Fruit fly (Drosophila melanogaster) whole organism, embryonic: ENCODE measurements around the gene beta4GalNAcTB.
A peak's percentile ranks its signal among the peaks of the same experiment; 100 is the strongest.

Experiments
- Atf3 ChIP-seq: fragments of 200-800 bp; sonication (Bioruptor generic); optimal IDR thresholded peaks from 3 replicates; lab custom pipeline; 2016; ENCODE audit warnings: missing biosample characterization, missing genetic modification characterization
- Bgb ChIP-seq: fragments of 200-800 bp; sonication (Bioruptor generic); IDR thresholded peaks from 2 replicates; pipeline ENCODE4 v1.3.6; 2022; ENCODE audit warnings: missing biosample characterization, missing genetic modification characterization; ENCODE audit not compliant: partially characterized antibody
- Blimp-1 ChIP-seq: fragments of 200-800 bp; sonication (Bioruptor generic); optimal IDR thresholded peaks from 3 replicates; lab custom pipeline; 2018; ENCODE audit warnings: missing biosample characterization, missing genetic modification characterization, mild to moderate bottlenecking, moderate library complexity, missing genetic modification reagents
- CG10366 ChIP-seq: fragments of 200-800 bp; sonication (Bioruptor generic); IDR thresholded peaks from 2 replicates; pipeline ENCODE4 v1.3.6; 2022; ENCODE audit warnings: missing biosample characterization, missing genetic modification characterization
- CG11560 ChIP-seq: fragments of 200-800 bp; sonication (Bioruptor generic); IDR thresholded peaks from 3 replicates; pipeline ENCODE4 v1.3.6; 2022; ENCODE audit warnings: missing biosample characterization, missing genetic modification characterization
- CG12219 ChIP-seq: fragments of 200-800 bp; sonication (Bioruptor generic); optimal IDR thresholded peaks from 3 replicates; lab custom pipeline; 2018; ENCODE audit warnings: missing biosample characterization, mild to moderate bottlenecking, missing genetic modification characterization
- CG1233 ChIP-seq: fragments of 200-800 bp; sonication (Bioruptor generic); optimal IDR thresholded peaks from 4 replicates; lab custom pipeline; 2018; ENCODE audit warnings: missing biosample characterization, mild to moderate bottlenecking, missing genetic modification characterization
- CG13287 ChIP-seq: fragments of 200-800 bp; sonication (Bioruptor generic); IDR thresholded peaks from 2 replicates; pipeline ENCODE4 v1.3.6; 2022; ENCODE audit warnings: missing biosample characterization, missing genetic modification characterization; ENCODE audit not compliant: partially characterized antibody
- CG17328 ChIP-seq: fragments of 200-800 bp; sonication (Bioruptor generic); IDR thresholded peaks from 2 replicates; pipeline ENCODE4 v1.3.6; 2022; ENCODE audit warnings: missing biosample characterization, missing genetic modification characterization
- CG1792 ChIP-seq: fragments of 200-800 bp; sonication (Bioruptor generic); optimal IDR thresholded peaks from 2 replicates; lab custom pipeline; 2016; ENCODE audit warnings: missing biosample characterization, missing genetic modification characterization
- CG18764 ChIP-seq: fragments of 200-800 bp; sonication (Bioruptor generic); optimal IDR thresholded peaks from 3 replicates; lab custom pipeline; 2016; ENCODE audit warnings: missing biosample characterization, missing genetic modification characterization
- CG2678 ChIP-seq: fragments of 200-800 bp; sonication (Bioruptor generic); optimal IDR thresholded peaks from 3 replicates; lab custom pipeline; 2019; ENCODE audit warnings: missing biosample characterization, mild to moderate bottlenecking, missing genetic modification characterization, moderate library complexity
- CG2712 ChIP-seq: fragments of 200-800 bp; optimal IDR thresholded peaks from 3 replicates; lab custom pipeline; 2019; ENCODE audit warnings: missing biosample characterization, mild to moderate bottlenecking, missing genetic modification characterization, moderate library complexity
- CG30020 ChIP-seq: fragments of 200-800 bp; optimal IDR thresholded peaks from 2 replicates; lab custom pipeline; 2019; ENCODE audit warnings: missing biosample characterization, mild to moderate bottlenecking, missing genetic modification characterization, moderate library complexity
- CG3065 ChIP-seq: fragments of 200-800 bp; sonication (Bioruptor generic); optimal IDR thresholded peaks from 2 replicates; lab custom pipeline; 2016; ENCODE audit warnings: missing biosample characterization, missing genetic modification characterization
- CG31224 ChIP-seq: fragments of 200-800 bp; sonication (Bioruptor generic); IDR thresholded peaks from 2 replicates; pipeline ENCODE4 v1.3.6; 2022; ENCODE audit warnings: missing biosample characterization, missing genetic modification characterization
- CG32767 ChIP-seq: fragments of 200-800 bp; sonication (Bioruptor generic); IDR thresholded peaks from 2 replicates; pipeline ENCODE4 v1.3.6; 2022; ENCODE audit warnings: missing biosample characterization, missing genetic modification characterization
- CG43689 ChIP-seq: fragments of 200-800 bp; sonication (Bioruptor generic); IDR thresholded peaks from 2 replicates; pipeline ENCODE4 v1.3.6; 2022; ENCODE audit warnings: missing biosample characterization, missing genetic modification characterization
- CG6689 ChIP-seq: fragments of 200-800 bp; sonication (Bioruptor generic); IDR thresholded peaks from 2 replicates; pipeline ENCODE4 v1.3.6; 2022; ENCODE audit warnings: missing biosample characterization, missing genetic modification characterization
- CG7372 ChIP-seq: fragments of 200-800 bp; sonication (Bioruptor generic); IDR thresholded peaks from 2 replicates; pipeline ENCODE4 v1.3.6; 2022; ENCODE audit warnings: missing biosample characterization, missing genetic modification characterization
- CG8089 ChIP-seq: fragments of 200-800 bp; sonication (Bioruptor generic); optimal IDR thresholded peaks from 3 replicates; lab custom pipeline; 2016; ENCODE audit warnings: missing biosample characterization, missing genetic modification characterization
- CG8290 ChIP-seq, 3 experiments: fragments of 200-800 bp; sonication (Bioruptor generic); optimal IDR thresholded peaks; 2 replicates each; lab custom pipeline; 2016 to 2019; ENCODE audit warnings: missing biosample characterization in 3 of 3, missing genetic modification characterization in 3 of 3, mild to moderate bottlenecking in 2 of 3, moderate library complexity in 1 of 3
- CG9932 ChIP-seq: fragments of 200-800 bp; sonication (Bioruptor generic); IDR thresholded peaks from 2 replicates; pipeline ENCODE4 v1.3.6; 2022; ENCODE audit warnings: missing biosample characterization, missing genetic modification characterization
- Chrac-16 ChIP-seq: fragments of 200-800 bp; sonication (Bioruptor generic); optimal IDR thresholded peaks from 3 replicates; lab custom pipeline; 2016; ENCODE audit warnings: missing biosample characterization, missing genetic modification characterization
- Dad ChIP-seq: fragments of 200-800 bp; sonication (Bioruptor generic); optimal IDR thresholded peaks from 3 replicates; lab custom pipeline; 2016; ENCODE audit warnings: missing biosample characterization, missing genetic modification characterization
- Dek ChIP-seq: fragments of 200-800 bp; sonication (Bioruptor generic); optimal IDR thresholded peaks from 3 replicates; lab custom pipeline; 2019; ENCODE audit warnings: missing biosample characterization, mild to moderate bottlenecking, missing genetic modification characterization, moderate library complexity
- Dip3 ChIP-seq: fragments of 200-800 bp; sonication (Bioruptor generic); optimal IDR thresholded peaks from 3 replicates; lab custom pipeline; 2016; ENCODE audit warnings: missing biosample characterization, missing genetic modification characterization
- Doc2 ChIP-seq: fragments of 200-800 bp; sonication (Bioruptor generic); IDR thresholded peaks from 2 replicates; pipeline ENCODE4 v1.3.6; 2022; ENCODE audit warnings: missing biosample characterization, missing genetic modification characterization
- Dref ChIP-seq: fragments of 200-800 bp; sonication (Bioruptor generic); IDR thresholded peaks from 2 replicates; pipeline ENCODE4 v1.3.6; 2022; ENCODE audit warnings: missing biosample characterization, missing genetic modification characterization
- Gug ChIP-seq: fragments of 200-800 bp; sonication (Bioruptor generic); IDR thresholded peaks from 4 replicates; pipeline ENCODE4 v1.3.6; 2022; ENCODE audit warnings: missing biosample characterization, missing genetic modification characterization
- Jarid2 ChIP-seq: fragments of 200-800 bp; sonication (Bioruptor generic); optimal IDR thresholded peaks from 3 replicates; lab custom pipeline; 2017; ENCODE audit warnings: mild to moderate bottlenecking, missing biosample characterization, missing genetic modification reagents, missing genetic modification characterization
- MBD-R2 ChIP-seq: fragments of 200-800 bp; sonication (Bioruptor generic); IDR thresholded peaks from 2 replicates; pipeline ENCODE4 v1.3.6; 2022; ENCODE audit warnings: missing biosample characterization, missing genetic modification characterization
- Sry-δ ChIP-seq: fragments of 200-800 bp; sonication (Bioruptor generic); optimal IDR thresholded peaks from 2 replicates; lab custom pipeline; 2016; ENCODE audit warnings: missing biosample characterization, missing genetic modification characterization
- aop ChIP-seq: fragments of 200-800 bp; sonication (Bioruptor generic); IDR thresholded peaks from 2 replicates; pipeline ENCODE4 v1.3.6; 2022; ENCODE audit warnings: missing biosample characterization, missing genetic modification characterization
- ash1 ChIP-seq: fragments of 200-800 bp; sonication (Bioruptor generic); optimal IDR thresholded peaks from 2 replicates; lab custom pipeline; 2018; ENCODE audit warnings: missing biosample characterization, mild to moderate bottlenecking, missing genetic modification characterization
- br ChIP-seq: fragments of >200 bp; optimal IDR thresholded peaks from 2 replicates; lab custom pipeline; 2017
- cas ChIP-seq: fragments of 200-800 bp; sonication (Bioruptor generic); IDR thresholded peaks from 2 replicates; pipeline ENCODE4 v1.3.6; 2022; ENCODE audit warnings: missing biosample characterization, missing genetic modification characterization
- ci ChIP-seq: fragments of 200-800 bp; sonication (Bioruptor generic); IDR thresholded peaks from 3 replicates; pipeline ENCODE4 v1.3.6; 2022; ENCODE audit warnings: missing biosample characterization, missing genetic modification characterization
- dm ChIP-seq: fragments of 200-800 bp; sonication (Bioruptor generic); optimal IDR thresholded peaks from 3 replicates; lab custom pipeline; 2016; ENCODE audit warnings: missing biosample characterization, missing genetic modification characterization
- en ChIP-seq: fragments of 200-800 bp; sonication (Bioruptor generic); optimal IDR thresholded peaks from 2 replicates; lab custom pipeline; 2016; ENCODE audit warnings: missing biosample characterization, missing genetic modification characterization
- ewg ChIP-seq: fragments of 200-800 bp; sonication (Bioruptor generic); optimal IDR thresholded peaks from 3 replicates; lab custom pipeline; 2017; ENCODE audit warnings: mild to moderate bottlenecking, missing biosample characterization, missing genetic modification reagents, missing genetic modification characterization
- gem ChIP-seq: fragments of 200-800 bp; sonication (Bioruptor generic); optimal IDR thresholded peaks from 2 replicates; lab custom pipeline; 2019; ENCODE audit warnings: missing biosample characterization, mild to moderate bottlenecking, missing genetic modification characterization, moderate library complexity
- jing ChIP-seq: fragments of 200-800 bp; sonication (Bioruptor generic); optimal IDR thresholded peaks from 2 replicates; lab custom pipeline; 2018; ENCODE audit warnings: missing biosample characterization, mild to moderate bottlenecking, missing genetic modification characterization
- lab ChIP-seq: fragments of 200-800 bp; sonication (Bioruptor generic); optimal IDR thresholded peaks from 3 replicates; lab custom pipeline; 2017; ENCODE audit warnings: missing biosample characterization, missing genetic modification characterization, mild to moderate bottlenecking, moderate library complexity, missing genetic modification reagents
- nau ChIP-seq: fragments of 200-800 bp; sonication (Bioruptor generic); optimal IDR thresholded peaks from 3 replicates; lab custom pipeline; 2017; ENCODE audit warnings: missing biosample characterization, mild to moderate bottlenecking, missing genetic modification characterization, missing genetic modification reagents
- sd ChIP-seq: fragments of 200-800 bp; sonication (Bioruptor generic); optimal IDR thresholded peaks from 3 replicates; lab custom pipeline; 2018; ENCODE audit warnings: missing biosample characterization, mild to moderate bottlenecking, missing genetic modification characterization, moderate library complexity
- sim ChIP-seq: fragments of 200-800 bp; sonication (Bioruptor generic); IDR thresholded peaks from 2 replicates; pipeline ENCODE4 v1.3.6; 2022; ENCODE audit warnings: missing biosample characterization, missing genetic modification characterization
- sob ChIP-seq: fragments of 200-800 bp; sonication (Bioruptor generic); IDR thresholded peaks from 2 replicates; pipeline ENCODE4 v1.3.6; 2022; ENCODE audit warnings: missing biosample characterization, missing genetic modification characterization
- tio ChIP-seq: fragments of 200-800 bp; sonication (Bioruptor generic); optimal IDR thresholded peaks from 2 replicates; lab custom pipeline; 2017; ENCODE audit warnings: missing biosample characterization, missing genetic modification characterization, inconsistent platforms
- toy ChIP-seq: fragments of 200-800 bp; sonication (Bioruptor generic); IDR thresholded peaks from 2 replicates; pipeline ENCODE4 v1.3.6; 2022; ENCODE audit warnings: missing biosample characterization, missing genetic modification characterization

The beta4GalNAcTB gene

DNA sequence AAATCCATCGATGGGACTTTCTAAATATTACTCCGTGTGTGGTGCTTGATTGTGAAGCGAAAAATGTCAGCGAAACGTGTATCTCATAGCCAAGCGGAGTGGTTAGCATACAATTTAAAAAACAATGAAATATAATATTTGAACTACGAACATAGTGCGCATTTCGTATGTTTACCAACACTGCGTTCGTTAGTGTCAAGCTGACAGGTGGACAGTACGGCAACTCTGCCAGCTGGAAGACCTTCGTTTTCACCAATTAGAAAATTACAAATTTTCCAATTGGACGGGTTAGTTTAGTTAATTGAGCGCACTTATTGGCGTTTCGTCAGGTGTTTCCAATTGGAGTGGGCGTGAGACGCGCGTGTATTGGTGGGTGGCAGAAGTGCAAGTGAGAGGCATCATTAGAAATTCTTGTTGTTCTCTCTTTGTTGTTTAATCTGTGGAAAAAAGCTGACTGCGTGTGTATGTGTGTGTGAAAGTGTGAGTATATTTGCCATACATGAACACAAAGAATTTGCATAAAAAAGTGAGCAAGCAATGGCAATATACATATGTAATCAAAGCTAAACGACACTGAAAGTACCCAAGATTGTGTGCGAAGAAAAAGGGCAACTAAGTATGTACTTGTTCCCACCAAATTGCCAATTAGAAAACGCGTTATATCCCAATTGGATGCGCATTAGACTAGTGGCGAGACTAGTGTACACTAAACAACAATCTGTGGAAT is 6.1 kb upstream of the beta4GalNAcTB start (continued):
- peak; percentile 61 for TF ChIP-seq Dip3 (GFP tag; lab: Kevin White, UChicago)
- TF ChIP-seq CG2712 (tag; lab: Kevin White, UChicago), result no peak
- no peak; the same call in 1 of the 2 replicates for TF ChIP-seq CG13287 (GFP tag; lab: Robert Waterston, UW)
- no peak for TF ChIP-seq Doc2 (GFP tag; lab: Robert Waterston, UW)
- no peak for TF ChIP-seq CG1792 (GFP tag; lab: Kevin White, UChicago)
- TF ChIP-seq sim, result no peak
- no peak for TF ChIP-seq cas
- TF ChIP-seq CG30020 (tag; lab: Kevin White, UChicago), result no peak
- peak; percentile 43 for TF ChIP-seq Chrac-16
- TF ChIP-seq gem, result peak; percentile 28
- no peak for TF ChIP-seq Blimp-1
- no peak for TF ChIP-seq jing (GFP tag; lab: Kevin White, UChicago)
- no peak for TF ChIP-seq CG17328 (GFP tag; lab: Robert Waterston, UW)
- TF ChIP-seq MBD-R2 (GFP tag; lab: Robert Waterston, UW), result peak; percentile 36
- peak; percentile 15 for TF ChIP-seq CG1233
- no peak for TF ChIP-seq Sry-δ (GFP tag; lab: Kevin White, UChicago)
- TF ChIP-seq ewg (GFP tag; lab: Kevin White, UChicago), result peak; percentile 78
- no peak for TF ChIP-seq br (lab: Kevin White, UChicago)
- peak; percentile 29 for TF ChIP-seq sd (tag; lab: Kevin White, UChicago)
- TF ChIP-seq toy (GFP tag; lab: Robert Waterston, UW), result no peak
- TF ChIP-seq CG12219, result no peak
- 0 out of 2 replicates have a peak, but pooled peaks have one; percentile 10 for TF ChIP-seq CG6689 (GFP tag; lab: Robert Waterston, UW)
- TF ChIP-seq Jarid2, result no peak
- peak; percentile 48; the same call in 2 of the 3 replicates for TF ChIP-seq ci (GFP tag; lab: Robert Waterston, UW)
- TF ChIP-seq CG8290 (GFP tag; optimal IDR thresholded peaks at IDR 0.05; lab: Kevin White, UChicago), result peak; percentile 39
- TF ChIP-seq CG8290 (tag; optimal IDR thresholded peaks at IDR 0.05; lab: Kevin White, UChicago), result peak; percentile 19 to 79
- TF ChIP-seq CG18764 (GFP tag; lab: Kevin White, UChicago), result no peak
- TF ChIP-seq CG7372 (GFP tag; lab: Robert Waterston, UW), result no peak
- no peak for TF ChIP-seq CG10366 (GFP tag; lab: Robert Waterston, UW)
- no peak for TF ChIP-seq CG3065 (GFP tag; lab: Kevin White, UChicago)
- TF ChIP-seq CG8089 (GFP tag; lab: Kevin White, UChicago), result peak; percentile 21
- no peak for TF ChIP-seq CG31224 (GFP tag; lab: Robert Waterston, UW)
- TF ChIP-seq Atf3, result peak; percentile 19
- no peak for TF ChIP-seq Gug (GFP tag; lab: Robert Waterston, UW)
- TF ChIP-seq CG43689, result no peak
- TF ChIP-seq nau (GFP tag; lab: Kevin White, UChicago), result no peak
- no peak for TF ChIP-seq lab (GFP tag; lab: Kevin White, UChicago)
- peak; percentile 55 for TF ChIP-seq Dad (GFP tag; lab: Kevin White, UChicago)
- peak; percentile 59; the same call in 1 of the 2 replicates for TF ChIP-seq sob
- peak; percentile 49 for TF ChIP-seq tio (GFP tag; lab: Kevin White, UChicago)
- TF ChIP-seq dm (GFP tag; lab: Kevin White, UChicago), result peak; percentile 47
- TF ChIP-seq en (GFP tag; lab: Kevin White, UChicago), result peak; percentile 9
- TF ChIP-seq aop (GFP tag; lab: Robert Waterston, UW), result no peak
- no peak for TF ChIP-seq Dek (tag; lab: Kevin White, UChicago)
- peak; percentile 24 for TF ChIP-seq CG2678 (tag; lab: Kevin White, UChicago)
- TF ChIP-seq CG32767, result peak; percentile 18; the same call in 1 of the 2 replicates
- peak; percentile 49 for TF ChIP-seq CG9932 (GFP tag; lab: Robert Waterston, UW)
- TF ChIP-seq CG11560 (tag; lab: Robert Waterston, UW), result no peak
- TF ChIP-seq Bgb (GFP tag; lab: Robert Waterston, UW), result peak; percentile 40; the same call in 1 of the 2 replicates
- no peak for TF ChIP-seq ash1 (GFP tag; lab: Kevin White, UChicago)
- 0 out of 2 replicates have a peak, but pooled peaks have one; percentile 16 for TF ChIP-seq Dref (GFP tag; lab: Robert Waterston, UW)
